Worm (Caenorhabditis elegans) whole organism, early embryonic: ENCODE results near the gene F35C11.3.

Source experiments
- B0310.2 ChIP-seq: sonication (generic microtip); optimal IDR thresholded peaks from 2 replicates; lab custom pipeline; 2016; ENCODE audit warnings: mild to moderate bottlenecking, missing genetic modification characterization, missing compliant biosample characterization
- F13C5.2 ChIP-seq: sonication (generic microtip); optimal IDR thresholded peaks from 2 replicates; lab custom pipeline; 2017; ENCODE audit warnings: mild to moderate bottlenecking, missing genetic modification characterization, inconsistent platforms, missing compliant biosample characterization
- aly-1 ChIP-seq: sonication (generic microtip); optimal IDR thresholded peaks from 2 replicates; lab custom pipeline; 2016; ENCODE audit warnings: missing genetic modification characterization, missing compliant biosample characterization
- ama-1 ChIP-seq: fragments of 150-350 bp; optimal IDR thresholded peaks from 2 replicates; lab custom pipeline; 2014
- ceh-13 ChIP-seq: fragments of 200-800 bp; sonication (Bioruptor generic); optimal IDR thresholded peaks from 2 replicates; lab custom pipeline; 2018; ENCODE audit warnings: mild to moderate bottlenecking, missing genetic modification characterization, missing compliant biosample characterization
- ceh-36 ChIP-seq: sonication (generic microtip); optimal IDR thresholded peaks from 2 replicates; lab custom pipeline; 2016; ENCODE audit warnings: missing genetic modification characterization, inconsistent platforms, missing compliant biosample characterization
- ets-7 ChIP-seq: sonication (generic microtip); optimal IDR thresholded peaks from 2 replicates; lab custom pipeline; 2016; ENCODE audit warnings: missing genotype, missing genetic modification characterization, missing compliant biosample characterization
- flt-1 ChIP-seq: fragments of 200-800 bp; sonication (Bioruptor generic); IDR thresholded peaks from 2 replicates; pipeline ENCODE4 v1.3.6; 2022; ENCODE audit warnings: missing genetic modification characterization, missing compliant biosample characterization
- hmbx-1 ChIP-seq: sonication (generic microtip); optimal IDR thresholded peaks from 2 replicates; lab custom pipeline; 2016; ENCODE audit warnings: mild to moderate bottlenecking, missing genetic modification characterization, missing compliant biosample characterization
- hmg-4 ChIP-seq: fragments of 200-800 bp; sonication (Bioruptor generic); optimal IDR thresholded peaks from 2 replicates; lab custom pipeline; 2018; ENCODE audit warnings: mild to moderate bottlenecking, missing genetic modification characterization, missing compliant biosample characterization
- hnd-1 ChIP-seq: sonication (generic microtip); optimal IDR thresholded peaks from 2 replicates; lab custom pipeline; 2016; ENCODE audit warnings: missing genetic modification characterization, missing compliant biosample characterization
- pes-1 ChIP-seq: fragments of 200-800 bp; sonication (Bioruptor generic); IDR thresholded peaks from 2 replicates; pipeline ENCODE4 v1.3.6; 2022; ENCODE audit warnings: missing genetic modification reagents, missing genetic modification characterization, missing compliant biosample characterization
- scrt-1 ChIP-seq: fragments of 200-800 bp; sonication (Bioruptor generic); IDR thresholded peaks from 2 replicates; pipeline ENCODE4 v1.3.6; 2022; ENCODE audit warnings: missing genetic modification characterization, missing compliant biosample characterization
- sea-1 ChIP-seq: fragments of 200-800 bp; sonication (Bioruptor generic); conservative IDR thresholded peaks from 2 replicates; pipeline ENCODE4 v1.3.6; 2022; ENCODE audit warnings: missing genetic modification characterization, missing compliant biosample characterization
- tbx-11 ChIP-seq: fragments of 200-800 bp; sonication (Bioruptor generic); IDR thresholded peaks from 2 replicates; pipeline ENCODE4 v1.3.6; 2022; ENCODE audit warnings: missing genetic modification characterization, missing compliant biosample characterization
- tbx-37 ChIP-seq: fragments of 200-800 bp; sonication (Bioruptor generic); conservative IDR thresholded peaks from 2 replicates; pipeline ENCODE4 v1.3.6; 2022; ENCODE audit warnings: missing genetic modification reagents, missing genetic modification characterization, missing compliant biosample characterization
- tra-4 ChIP-seq: sonication (generic microtip); optimal IDR thresholded peaks from 2 replicates; lab custom pipeline; 2017; ENCODE audit warnings: missing genetic modification characterization, missing compliant biosample characterization

Gene F35C11.3

ce11 chrII:8224623-8225022 lies 22.0 kb upstream of the F35C11.3 start:
- no peak for TF ChIP-seq F13C5.2 (tag; lab: Kevin White, UChicago)
- TF ChIP-seq hnd-1 (tag; lab: Kevin White, UChicago), result no peak
- TF ChIP-seq B0310.2 (tag; lab: Kevin White, UChicago), result no peak
- no peak for TF ChIP-seq sea-1
- TF ChIP-seq hmbx-1, result no peak
- no peak for TF ChIP-seq tbx-11 (GFP tag; lab: Robert Waterston, UW)
- no peak for TF ChIP-seq flt-1 (GFP tag; lab: Robert Waterston, UW)
- no peak for TF ChIP-seq scrt-1 (GFP tag; lab: Robert Waterston, UW)

- TF ChIP-seq ets-7 (no peak), flt-1 (GFP tag; lab: Robert Waterston, UW) (no peak), pes-1 (GFP tag; lab: Robert Waterston, UW) (no peak), tbx-37 (GFP tag; lab: Robert Waterston, UW) (no peak), tbx-11 (GFP tag; lab: Robert Waterston, UW) (no peak), ceh-36 (tag; lab: Kevin White, UChicago) (no peak), hmbx-1 (no peak), hnd-1 (tag; lab: Kevin White, UChicago) (no peak), sea-1 (no peak), ceh-13 (GFP tag; lab: Kevin White, UChicago) (no peak), F13C5.2 (tag; lab: Kevin White, UChicago) (no peak), hmg-4 (GFP tag; lab: Kevin White, UChicago) (no peak), ama-1 (no peak), tra-4 (tag; lab: Kevin White, UChicago) (no peak), B0310.2 (tag; lab: Kevin White, UChicago) (no peak), aly-1 (tag; lab: Kevin White, UChicago) (no peak), scrt-1 (GFP tag; lab: Robert Waterston, UW) (no peak)
These were observed 21.2 kb upstream of the F35C11.3 start for ce11 chrII:8225347-8225746.

DNA sequence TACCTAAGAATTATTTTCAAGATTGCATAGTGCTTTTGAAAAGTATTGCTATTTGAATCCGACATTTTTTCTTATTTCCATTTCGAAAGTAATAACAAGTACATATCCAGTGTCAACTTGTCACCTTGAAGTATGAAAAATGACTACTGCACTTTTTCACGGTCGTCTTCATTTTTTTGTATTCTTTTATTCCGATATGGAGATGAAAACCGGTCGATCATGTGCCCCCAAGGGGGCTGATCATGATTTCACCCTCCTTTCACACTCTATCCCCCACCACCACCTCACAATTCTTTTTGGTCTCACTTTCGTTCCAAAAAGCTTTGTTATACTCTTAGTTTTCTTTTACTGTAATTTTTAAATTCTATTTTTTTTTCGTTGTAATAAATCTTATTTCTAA lies 20.7 kb upstream of the F35C11.3 start:
- no peak for TF ChIP-seq tbx-11 (GFP tag; lab: Robert Waterston, UW)
- no peak for TF ChIP-seq flt-1 (GFP tag; lab: Robert Waterston, UW)
- no peak for TF ChIP-seq sea-1
- no peak for TF ChIP-seq B0310.2 (tag; lab: Kevin White, UChicago)
- TF ChIP-seq tbx-37 (GFP tag; lab: Robert Waterston, UW), result no peak
- TF ChIP-seq aly-1 (tag; lab: Kevin White, UChicago), result no peak
- TF ChIP-seq tra-4 (tag; lab: Kevin White, UChicago), result no peak
- TF ChIP-seq pes-1 (GFP tag; lab: Robert Waterston, UW), result no peak
- TF ChIP-seq ceh-36 (tag; lab: Kevin White, UChicago), result no peak

DNA sequence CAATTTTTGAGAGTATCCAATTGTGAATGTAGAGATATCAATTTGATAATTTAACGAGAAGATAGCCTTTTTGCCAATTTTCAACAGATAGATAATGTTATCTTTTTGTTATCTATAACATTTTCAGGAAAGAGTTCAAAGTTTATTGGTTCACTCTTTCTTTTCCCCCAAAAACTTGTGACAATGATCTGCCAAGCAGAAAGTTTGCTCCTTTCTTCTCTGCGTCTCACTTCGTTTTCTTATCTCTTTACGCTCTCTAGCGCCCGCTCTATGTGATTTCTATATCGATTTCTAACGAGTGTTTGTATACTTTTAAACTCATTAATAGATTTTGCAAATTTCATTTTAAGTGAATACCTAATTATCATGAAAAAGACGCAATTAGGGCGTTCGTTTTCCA lies 20.1 kb upstream of the F35C11.3 start:
- TF ChIP-seq aly-1 (tag; lab: Kevin White, UChicago) (no peak), ets-7 (no peak), hmbx-1 (no peak), hmg-4 (GFP tag; lab: Kevin White, UChicago) (no peak), ama-1 (no peak), ceh-13 (GFP tag; lab: Kevin White, UChicago) (no peak), B0310.2 (tag; lab: Kevin White, UChicago) (no peak), ceh-36 (tag; lab: Kevin White, UChicago) (no peak), tbx-37 (GFP tag; lab: Robert Waterston, UW) (no peak)

DNA sequence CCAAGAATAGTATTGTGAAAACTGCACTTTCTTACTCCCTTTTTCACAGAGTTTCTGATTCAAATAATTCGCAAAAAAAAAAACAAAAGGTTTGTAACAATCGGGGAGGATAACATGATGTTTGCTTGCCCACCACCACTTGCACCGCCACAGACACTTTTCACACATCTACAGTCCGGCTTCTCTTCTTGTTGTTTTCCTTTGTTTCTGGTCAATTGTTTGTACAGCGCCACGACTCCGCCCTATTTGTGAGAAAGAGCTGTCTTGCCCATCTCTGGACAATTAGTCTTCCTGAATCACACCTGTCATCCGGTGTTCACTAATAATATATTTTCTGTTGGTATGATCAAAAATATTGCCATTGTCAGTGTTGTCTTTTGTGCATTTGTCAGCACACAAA lies 15.6 kb upstream of the F35C11.3 start, which contains the start of gene M110.9:
Gene M110.9 (plus strand): TSS at position 301 of the 400 bp plus-strand sequence.
- TF ChIP-seq hmbx-1 (no peak), scrt-1 (GFP tag; lab: Robert Waterston, UW) (no peak)

ce11 chrII:8232489-8232888 lies 14.1 kb upstream of the F35C11.3 start, which contains the start of gene M110.7:
Gene M110.7 (plus strand): TSS chrII:8232789.
- TF ChIP-seq tbx-37 (GFP tag; lab: Robert Waterston, UW), result no peak
- TF ChIP-seq sea-1, result no peak
- no peak for TF ChIP-seq F13C5.2 (tag; lab: Kevin White, UChicago)
- TF ChIP-seq hmg-4 (GFP tag; lab: Kevin White, UChicago), result no peak
- no peak for TF ChIP-seq aly-1 (tag; lab: Kevin White, UChicago)
- no peak for TF ChIP-seq pes-1 (GFP tag; lab: Robert Waterston, UW)
- no peak for TF ChIP-seq ets-7
- no peak for TF ChIP-seq tra-4 (tag; lab: Kevin White, UChicago)
- TF ChIP-seq flt-1 (GFP tag; lab: Robert Waterston, UW), result no peak
- TF ChIP-seq ama-1, result no peak
- TF ChIP-seq hmbx-1, result no peak
- no peak for TF ChIP-seq hnd-1 (tag; lab: Kevin White, UChicago)

DNA sequence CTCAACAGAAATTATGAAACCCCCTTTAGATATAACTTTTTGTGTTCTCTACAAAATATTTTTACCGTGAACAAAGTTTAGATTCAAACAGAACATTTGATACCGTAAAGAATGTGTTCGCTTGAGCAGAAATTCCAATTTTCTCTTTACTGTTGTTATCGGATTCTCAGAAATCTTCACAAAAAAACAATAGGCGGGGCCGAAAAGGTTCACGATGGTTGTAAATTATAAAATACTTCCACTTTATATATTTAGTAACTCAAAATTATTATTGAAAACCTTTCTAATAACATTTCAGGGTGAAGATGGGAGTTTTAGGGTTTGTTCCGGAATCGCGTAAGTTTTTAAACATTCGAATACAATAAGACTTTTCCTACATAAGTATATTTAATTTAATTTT lies 8.4 kb upstream of the F35C11.3 start, which contains the start of gene nlp-5:
Gene nlp-5 (plus strand): TSS at position 301 of the 400 bp plus-strand sequence.
- no peak for TF ChIP-seq pes-1 (GFP tag; lab: Robert Waterston, UW)
- TF ChIP-seq scrt-1 (GFP tag; lab: Robert Waterston, UW), result no peak
- TF ChIP-seq ama-1, result no peak
- TF ChIP-seq tra-4 (tag; lab: Kevin White, UChicago), result no peak
- TF ChIP-seq sea-1, result no peak
- TF ChIP-seq aly-1 (tag; lab: Kevin White, UChicago), result no peak
- TF ChIP-seq hmbx-1, result no peak
- no peak for TF ChIP-seq tbx-37 (GFP tag; lab: Robert Waterston, UW)
- TF ChIP-seq hnd-1 (tag; lab: Kevin White, UChicago), result no peak
- TF ChIP-seq hmg-4 (GFP tag; lab: Kevin White, UChicago), result no peak
- TF ChIP-seq ets-7, result no peak
- TF ChIP-seq ceh-36 (tag; lab: Kevin White, UChicago), result no peak
- TF ChIP-seq ceh-13 (GFP tag; lab: Kevin White, UChicago), result no peak
- TF ChIP-seq flt-1 (GFP tag; lab: Robert Waterston, UW), result no peak

DNA sequence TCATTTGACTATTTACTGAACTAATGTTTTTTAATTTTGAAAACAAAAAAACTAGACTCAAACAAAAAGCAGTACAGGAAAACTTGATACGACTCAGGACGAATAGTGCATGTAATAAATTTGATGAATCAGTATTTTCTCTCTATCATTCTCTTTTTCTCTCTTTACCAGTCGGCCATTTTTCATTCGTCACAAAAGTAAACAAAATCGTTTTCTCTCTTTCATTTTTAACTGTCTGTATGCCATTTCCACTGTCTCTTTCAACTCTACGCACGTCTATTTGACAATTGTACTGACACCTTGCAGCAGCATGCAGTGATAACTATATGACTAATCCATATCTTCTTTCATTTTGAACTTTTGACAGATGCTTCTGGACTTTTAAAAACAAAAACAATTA lies 2.2 kb downstream of the F35C11.3 start, which contains the start of the genes F35C11.2 and F35C11.4:
Gene F35C11.2 (minus strand): TSS at position 90 of the 400 bp plus-strand sequence.
Gene F35C11.4 (plus strand): TSS at position 260 of the 400 bp plus-strand sequence.
- no peak for TF ChIP-seq ceh-36 (tag; lab: Kevin White, UChicago)
